Fruit fly (Drosophila melanogaster) whole organism, embryonic: ENCODE data around the gene Pp1-87B.

ENCODE experiments used
- B-H1 ChIP-seq: fragments of 200-800 bp; sonication (Bioruptor generic); IDR thresholded peaks from 3 replicates; pipeline ENCODE4 v1.3.6; 2022; ENCODE audit warnings: missing biosample characterization, missing genetic modification characterization
- Bdp1 ChIP-seq: fragments of 200-800 bp; sonication (Bioruptor generic); optimal IDR thresholded peaks from 3 replicates; lab custom pipeline; 2016; ENCODE audit warnings: missing biosample characterization, missing genetic modification characterization
- CG10267 ChIP-seq: fragments of 200-800 bp; sonication (Bioruptor generic); optimal IDR thresholded peaks from 2 replicates; lab custom pipeline; 2018; ENCODE audit warnings: missing biosample characterization, mild to moderate bottlenecking, missing genetic modification characterization, moderate library complexity
- CG12155 ChIP-seq: fragments of 200-800 bp; sonication (Bioruptor generic); optimal IDR thresholded peaks from 3 replicates; lab custom pipeline; 2016; ENCODE audit warnings: missing biosample characterization, missing genetic modification characterization
- CG13123 ChIP-seq: fragments of 200-800 bp; sonication (Bioruptor generic); optimal IDR thresholded peaks from 2 replicates; lab custom pipeline; 2016; ENCODE audit warnings: missing biosample characterization, missing genetic modification characterization
- CG16815 ChIP-seq: fragments of 200-800 bp; sonication (Bioruptor generic); optimal IDR thresholded peaks from 3 replicates; lab custom pipeline; 2017; ENCODE audit warnings: missing biosample characterization, mild to moderate bottlenecking, missing genetic modification characterization
- CG17359 ChIP-seq: fragments of 200-800 bp; sonication (Bioruptor generic); optimal IDR thresholded peaks from 3 replicates; lab custom pipeline; 2018; ENCODE audit warnings: missing biosample characterization, mild to moderate bottlenecking, missing genetic modification characterization, moderate library complexity
- CG17802 ChIP-seq: fragments of 200-800 bp; sonication (Bioruptor generic); optimal IDR thresholded peaks from 2 replicates; lab custom pipeline; 2018; ENCODE audit warnings: missing biosample characterization, mild to moderate bottlenecking, missing genetic modification characterization, moderate library complexity
- CG2116 ChIP-seq: fragments of 200-800 bp; sonication (Bioruptor generic); optimal IDR thresholded peaks from 3 replicates; lab custom pipeline; 2018; ENCODE audit warnings: missing biosample characterization, mild to moderate bottlenecking, missing genetic modification characterization
- CG2712 ChIP-seq: fragments of 200-800 bp; optimal IDR thresholded peaks from 3 replicates; lab custom pipeline; 2019; ENCODE audit warnings: missing biosample characterization, mild to moderate bottlenecking, missing genetic modification characterization, moderate library complexity
- CG30020 ChIP-seq: fragments of 200-800 bp; optimal IDR thresholded peaks from 2 replicates; lab custom pipeline; 2019; ENCODE audit warnings: missing biosample characterization, mild to moderate bottlenecking, missing genetic modification characterization, moderate library complexity
- CG32772 ChIP-seq: fragments of 200-800 bp; sonication (Bioruptor generic); IDR thresholded peaks from 2 replicates; pipeline ENCODE4 v1.3.6; 2022; ENCODE audit warnings: missing biosample characterization, missing genetic modification characterization
- CG6689 ChIP-seq: fragments of 200-800 bp; sonication (Bioruptor generic); IDR thresholded peaks from 2 replicates; pipeline ENCODE4 v1.3.6; 2022; ENCODE audit warnings: missing biosample characterization, missing genetic modification characterization
- CG7556 ChIP-seq: fragments of 200-800 bp; sonication (Bioruptor generic); optimal IDR thresholded peaks from 2 replicates; lab custom pipeline; 2017; ENCODE audit warnings: missing biosample characterization, mild to moderate bottlenecking, missing genetic modification characterization
- CG8478 ChIP-seq: fragments of >200 bp; optimal IDR thresholded peaks from 2 replicates; lab custom pipeline; 2018
- CG9437 ChIP-seq: fragments of 200-800 bp; sonication (Bioruptor generic); optimal IDR thresholded peaks from 2 replicates; lab custom pipeline; 2018; ENCODE audit warnings: missing biosample characterization, mild to moderate bottlenecking, missing genetic modification characterization
- CG9727 ChIP-seq: fragments of 200-800 bp; sonication (Bioruptor generic); optimal IDR thresholded peaks from 3 replicates; lab custom pipeline; 2017; ENCODE audit warnings: missing biosample characterization, mild to moderate bottlenecking, missing genetic modification characterization
- CoRest ChIP-seq: fragments of 200-800 bp; sonication (Bioruptor generic); optimal IDR thresholded peaks from 3 replicates; lab custom pipeline; 2018; ENCODE audit warnings: missing biosample characterization, mild to moderate bottlenecking, missing genetic modification characterization, moderate library complexity
- Dll ChIP-seq: fragments of 200-800 bp; sonication (Bioruptor generic); IDR thresholded peaks from 4 replicates; pipeline ENCODE4 v1.3.6; 2022; ENCODE audit warnings: missing biosample characterization, missing genetic modification characterization; ENCODE audit not compliant: partially characterized antibody
- Dref ChIP-seq: fragments of 200-800 bp; sonication (Bioruptor generic); IDR thresholded peaks from 2 replicates; pipeline ENCODE4 v1.3.6; 2022; ENCODE audit warnings: missing biosample characterization, missing genetic modification characterization
- E2f1 ChIP-seq: fragments of 200-800 bp; sonication (Bioruptor generic); IDR thresholded peaks from 2 replicates; pipeline ENCODE4 v1.3.6; 2022; ENCODE audit warnings: missing biosample characterization, missing genetic modification characterization
- Fer1 ChIP-seq: fragments of 200-800 bp; sonication (Bioruptor generic); optimal IDR thresholded peaks from 2 replicates; lab custom pipeline; 2017; ENCODE audit warnings: missing biosample characterization, mild to moderate bottlenecking, missing genetic modification characterization
- Fer3 ChIP-seq: fragments of 200-800 bp; sonication (Bioruptor generic); optimal IDR thresholded peaks from 2 replicates; lab custom pipeline; 2018; ENCODE audit warnings: missing biosample characterization, mild to moderate bottlenecking, missing genetic modification characterization, moderate library complexity
- Hr3 ChIP-seq: fragments of 200-800 bp; sonication (Bioruptor generic); optimal IDR thresholded peaks from 3 replicates; lab custom pipeline; 2016; ENCODE audit warnings: missing biosample characterization, missing genetic modification characterization
- Hr39 ChIP-seq: fragments of >200 bp; optimal IDR thresholded peaks from 2 replicates; lab custom pipeline; 2017
- Lim3 ChIP-seq: fragments of 200-800 bp; sonication (Bioruptor generic); IDR thresholded peaks from 2 replicates; pipeline ENCODE4 v1.3.6; 2022; ENCODE audit warnings: missing biosample characterization, missing genetic modification characterization
- Mrtf ChIP-seq: fragments of 200-800 bp; sonication (Bioruptor generic); IDR thresholded peaks from 3 replicates; pipeline ENCODE4 v1.3.6; 2022; ENCODE audit warnings: missing biosample characterization, missing genetic modification characterization
- Sox100B ChIP-seq: fragments of 200-800 bp; sonication (Bioruptor generic); optimal IDR thresholded peaks from 3 replicates; lab custom pipeline; 2018; ENCODE audit warnings: missing biosample characterization, mild to moderate bottlenecking, missing genetic modification characterization
- Sox102F ChIP-seq: fragments of 200-800 bp; sonication (Bioruptor generic); optimal IDR thresholded peaks from 2 replicates; lab custom pipeline; 2018; ENCODE audit warnings: missing biosample characterization, mild to moderate bottlenecking, missing genetic modification characterization, moderate library complexity
- Sry-δ ChIP-seq: fragments of 200-800 bp; sonication (Bioruptor generic); optimal IDR thresholded peaks from 2 replicates; lab custom pipeline; 2016; ENCODE audit warnings: missing biosample characterization, missing genetic modification characterization
- Stat92E ChIP-seq, 3 experiments: fragments of >200 bp in 2 of 3; fragments of 200-800 bp in 1 of 3; sonication (Bioruptor generic) in 1 of 3; optimal IDR thresholded peaks; 2 replicates each; lab custom pipeline; 2017 to 2019; ENCODE audit warnings: missing biosample characterization in 3 of 3, missing genetic modification characterization in 3 of 3, mild to moderate bottlenecking in 1 of 3, moderate library complexity in 1 of 3
- Vsx1 ChIP-seq: fragments of 200-800 bp; sonication (Bioruptor generic); optimal IDR thresholded peaks from 2 replicates; lab custom pipeline; 2017; ENCODE audit warnings: missing biosample characterization, mild to moderate bottlenecking, missing genetic modification characterization, missing genetic modification reagents
- cas ChIP-seq: fragments of 200-800 bp; sonication (Bioruptor generic); IDR thresholded peaks from 2 replicates; pipeline ENCODE4 v1.3.6; 2022; ENCODE audit warnings: missing biosample characterization, missing genetic modification characterization
- chif ChIP-seq, 2 experiments: fragments of 200-800 bp; sonication (Bioruptor generic); optimal IDR thresholded peaks; 3 replicates each; lab custom pipeline; 2016; ENCODE audit warnings: missing biosample characterization in 2 of 2, missing genetic modification characterization in 2 of 2
- chinmo ChIP-seq: fragments of 200-800 bp; sonication (Bioruptor generic); IDR thresholded peaks from 4 replicates; pipeline ENCODE4 v1.3.6; 2022; ENCODE audit warnings: missing biosample characterization, missing genetic modification characterization; ENCODE audit not compliant: partially characterized antibody
- crp ChIP-seq, 2 experiments: fragments of 200-800 bp; sonication (Bioruptor generic); optimal IDR thresholded peaks; 2 replicates in 1 of 2; 3 replicates in 1 of 2; lab custom pipeline; 2017; ENCODE audit warnings: missing biosample characterization in 2 of 2, missing genetic modification characterization in 2 of 2, mild to moderate bottlenecking in 1 of 2, moderate library complexity in 1 of 2
- disco-r ChIP-seq: fragments of 200-800 bp; sonication (Bioruptor generic); optimal IDR thresholded peaks from 2 replicates; lab custom pipeline; 2016; ENCODE audit warnings: missing biosample characterization, missing genetic modification characterization
- dmrt11E ChIP-seq: fragments of 200-800 bp; sonication (Bioruptor generic); optimal IDR thresholded peaks from 3 replicates; lab custom pipeline; 2018; ENCODE audit warnings: missing biosample characterization, mild to moderate bottlenecking, missing genetic modification characterization, moderate library complexity
- grau ChIP-seq: fragments of 200-800 bp; optimal IDR thresholded peaks from 3 replicates; lab custom pipeline; 2019; ENCODE audit warnings: missing biosample characterization, mild to moderate bottlenecking, missing genetic modification characterization, moderate library complexity
- gsb-n ChIP-seq: fragments of 200-800 bp; sonication (Bioruptor generic); optimal IDR thresholded peaks from 3 replicates; lab custom pipeline; 2018; ENCODE audit warnings: missing biosample characterization, mild to moderate bottlenecking, missing genetic modification characterization
- gt ChIP-seq: fragments of 200-800 bp; sonication (Bioruptor generic); IDR thresholded peaks from 2 replicates; pipeline ENCODE4 v1.3.6; 2022; ENCODE audit warnings: missing biosample characterization, missing genetic modification characterization
- lab ChIP-seq: fragments of 200-800 bp; sonication (Bioruptor generic); optimal IDR thresholded peaks from 3 replicates; lab custom pipeline; 2017; ENCODE audit warnings: missing biosample characterization, missing genetic modification characterization, mild to moderate bottlenecking, moderate library complexity, missing genetic modification reagents
- nerfin-2 ChIP-seq: fragments of 200-800 bp; sonication (Bioruptor generic); IDR thresholded peaks from 2 replicates; pipeline ENCODE4 v1.3.6; 2022; ENCODE audit warnings: missing biosample characterization, missing genetic modification characterization; ENCODE audit not compliant: partially characterized antibody
- onecut ChIP-seq: fragments of 200-800 bp; sonication (Bioruptor generic); IDR thresholded peaks from 2 replicates; pipeline ENCODE4 v1.3.6; 2022; ENCODE audit warnings: missing biosample characterization, missing genetic modification characterization
- repo ChIP-seq: fragments of 200-800 bp; sonication (Bioruptor generic); optimal IDR thresholded peaks from 2 replicates; lab custom pipeline; 2016; ENCODE audit warnings: missing biosample characterization, missing genetic modification characterization
- sc ChIP-seq, 3 experiments: fragments of >200 bp in 2 of 3; fragments of 200-800 bp in 1 of 3; sonication (Bioruptor generic) in 1 of 3; optimal IDR thresholded peaks; 2 replicates in 2 of 3; 3 replicates in 1 of 3; lab custom pipeline; 2017; ENCODE audit warnings: mild to moderate bottlenecking in 1 of 3, missing biosample characterization in 1 of 3, missing genetic modification characterization in 1 of 3, missing genetic modification reagents in 1 of 3
- slbo ChIP-seq: fragments of 200-800 bp; sonication (Bioruptor generic); IDR thresholded peaks from 2 replicates; pipeline ENCODE4 v1.3.6; 2022; ENCODE audit warnings: missing biosample characterization, missing genetic modification characterization
- ssp ChIP-seq: fragments of 200-800 bp; sonication (Bioruptor generic); IDR thresholded peaks from 2 replicates; pipeline ENCODE4 v1.3.6; 2022; ENCODE audit warnings: missing biosample characterization, missing genetic modification characterization
- vvl ChIP-seq: fragments of 200-800 bp; sonication (Bioruptor generic); IDR thresholded peaks from 2 replicates; pipeline ENCODE4 v1.3.6; 2022; ENCODE audit warnings: missing biosample characterization, missing genetic modification characterization
- yki ChIP-seq: fragments of >200 bp; optimal IDR thresholded peaks from 3 replicates; lab custom pipeline; 2018

The Pp1-87B gene

DNA sequence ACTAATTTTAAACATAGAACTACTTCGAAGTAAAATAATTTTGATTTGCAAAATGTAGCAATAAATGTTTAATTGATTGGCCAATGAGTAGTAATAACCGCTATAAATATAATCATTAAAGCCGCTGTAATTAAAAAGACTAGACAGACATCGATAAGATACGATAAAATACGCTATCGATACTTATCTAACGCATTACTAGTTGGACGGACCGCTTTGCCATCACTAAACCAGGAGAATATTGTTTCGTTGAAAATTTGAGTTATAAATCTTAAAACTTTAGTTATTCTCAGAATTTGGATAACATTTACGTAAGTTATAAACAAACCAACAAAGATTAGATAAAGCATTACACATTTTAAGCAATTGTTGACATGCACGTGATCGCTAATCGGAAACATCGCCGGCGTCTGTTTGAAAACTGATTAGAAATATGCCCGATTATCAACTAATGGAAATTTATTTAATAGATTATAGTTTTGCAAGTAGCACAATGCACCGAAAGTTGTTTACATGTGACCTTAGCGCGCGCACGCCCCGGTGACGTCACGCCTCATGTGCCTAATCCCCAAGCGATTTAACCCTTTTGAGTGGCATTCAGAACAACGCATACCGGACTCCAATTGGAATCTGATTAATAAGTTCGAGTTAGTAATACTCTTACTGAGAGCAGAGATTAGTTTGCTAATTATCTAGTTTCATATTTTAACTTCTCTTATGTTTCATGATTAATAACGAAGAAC is 13.9 kb upstream of the Pp1-87B start, which contains the start of gene Desat1 (continued):
- TF ChIP-seq sc (optimal IDR thresholded peaks at IDR 0.05; lab: Kevin White, UChicago) (no peak), sc (GFP tag; optimal IDR thresholded peaks at IDR 0.05; lab: Kevin White, UChicago) (no peak), CG32772 (no peak), E2f1 (GFP tag; lab: Robert Waterston, UW) (no peak), CG16815 (GFP tag; lab: Kevin White, UChicago) (no peak), chinmo (GFP tag; lab: Robert Waterston, UW) (peak; percentile 89; the same call in 3 of the 4 replicates), CG9437 (GFP tag; lab: Kevin White, UChicago) (no peak), CG12155 (GFP tag; lab: Kevin White, UChicago) (no peak), Sox100B (GFP tag; lab: Kevin White, UChicago) (no peak), CoRest (no peak), dmrt11E (no peak), Sox102F (GFP tag; lab: Kevin White, UChicago) (no peak), CG2116 (GFP tag; lab: Kevin White, UChicago) (peak; percentile 87), onecut (no peak), Lim3 (no peak), Dll (GFP tag; lab: Robert Waterston, UW) (peak; percentile 93), Bdp1 (no peak), CG10267 (tag; lab: Kevin White, UChicago) (peak; percentile 50), CG30020 (peak; percentile 32), cas (no peak), CG13123 (no peak), CG9727 (GFP tag; lab: Kevin White, UChicago) (no peak), nerfin-2 (peak; percentile 77), CG17359 (tag; lab: Kevin White, UChicago) (no peak), CG8478 (lab: Kevin White, UChicago) (no peak), grau (tag; lab: Kevin White, UChicago) (peak; percentile 16), Mrtf (GFP tag; lab: Robert Waterston, UW) (no peak), vvl (GFP tag; lab: Robert Waterston, UW) (no peak), chif (GFP tag; optimal IDR thresholded peaks at IDR 0.05; lab: Kevin White, UChicago) (no peak), Hr3 (GFP tag; lab: Kevin White, UChicago) (no peak), ssp (GFP tag; lab: Robert Waterston, UW) (no peak), crp (GFP tag; optimal IDR thresholded peaks at IDR 0.05; lab: Kevin White, UChicago) (no peak), gt (no peak), Fer1 (GFP tag; lab: Kevin White, UChicago) (no peak), Sry-δ (GFP tag; lab: Kevin White, UChicago) (peak; percentile 93), disco-r (GFP tag; lab: Kevin White, UChicago) (no peak), B-H1 (GFP tag; lab: Robert Waterston, UW) (no peak), Fer3 (no peak), Dref (GFP tag; lab: Robert Waterston, UW) (peak; percentile 84), CG2712 (tag; lab: Kevin White, UChicago) (peak; percentile 38), CG6689 (no peak), repo (GFP tag; lab: Kevin White, UChicago) (no peak), gsb-n (tag; lab: Kevin White, UChicago) (no peak), slbo (no peak), Stat92E (GFP tag; optimal IDR thresholded peaks at IDR 0.05; lab: Kevin White, UChicago) (peak in 1 of 3 experiments; percentile 41), CG17802 (tag; lab: Kevin White, UChicago) (no peak), Vsx1 (GFP tag; lab: Kevin White, UChicago) (no peak), Hr39 (no peak), lab (GFP tag; lab: Kevin White, UChicago) (no peak), yki (lab: Kevin White, UChicago) (no peak), CG7556 (GFP tag; lab: Kevin White, UChicago) (no peak)
